Fruit fly (Drosophila melanogaster) whole organism, embryonic: ENCODE measurements around the gene CG8051.
A peak's percentile ranks its signal among the peaks of the same experiment; 100 is the strongest.

Source experiments
- Atf-2 ChIP-seq: fragments of 200-800 bp; sonication (Bioruptor generic); optimal IDR thresholded peaks from 2 replicates; lab custom pipeline; 2016; ENCODE audit warnings: missing biosample characterization, missing genetic modification characterization
- Atf6 ChIP-seq: fragments of 200-800 bp; sonication (Bioruptor generic); IDR thresholded peaks from 2 replicates; pipeline ENCODE4 v1.3.6; 2022; ENCODE audit warnings: missing biosample characterization, missing genetic modification characterization
- Awh ChIP-seq: fragments of 200-800 bp; sonication (Bioruptor generic); IDR thresholded peaks from 2 replicates; pipeline ENCODE4, ENCODE4 v1.3.6; 2022; ENCODE audit warnings: missing biosample characterization, missing genetic modification characterization
- CG10543 ChIP-seq: fragments of 200-800 bp; sonication (Bioruptor generic); optimal IDR thresholded peaks from 3 replicates; lab custom pipeline; 2017; ENCODE audit warnings: missing biosample characterization, mild to moderate bottlenecking, missing genetic modification characterization, moderate library complexity
- CG10654 ChIP-seq: fragments of 200-800 bp; sonication (Bioruptor generic); optimal IDR thresholded peaks from 2 replicates; lab custom pipeline; 2016; ENCODE audit warnings: missing biosample characterization, missing genetic modification characterization
- CG11085 ChIP-seq: fragments of 200-800 bp; sonication (Bioruptor generic); IDR thresholded peaks from 2 replicates; pipeline ENCODE4 v1.3.6; 2022; ENCODE audit warnings: missing biosample characterization, missing genetic modification characterization
- CG17802 ChIP-seq: fragments of 200-800 bp; sonication (Bioruptor generic); optimal IDR thresholded peaks from 2 replicates; lab custom pipeline; 2018; ENCODE audit warnings: missing biosample characterization, mild to moderate bottlenecking, missing genetic modification characterization, moderate library complexity
- CG18262 ChIP-seq: fragments of 200-800 bp; optimal IDR thresholded peaks from 3 replicates; lab custom pipeline; 2019; ENCODE audit warnings: missing biosample characterization, mild to moderate bottlenecking, missing genetic modification characterization, moderate library complexity
- CG2116 ChIP-seq: fragments of 200-800 bp; sonication (Bioruptor generic); optimal IDR thresholded peaks from 3 replicates; lab custom pipeline; 2018; ENCODE audit warnings: missing biosample characterization, mild to moderate bottlenecking, missing genetic modification characterization
- CG2678 ChIP-seq: fragments of 200-800 bp; sonication (Bioruptor generic); optimal IDR thresholded peaks from 3 replicates; lab custom pipeline; 2019; ENCODE audit warnings: missing biosample characterization, mild to moderate bottlenecking, missing genetic modification characterization, moderate library complexity
- CG30431 ChIP-seq: fragments of 200-800 bp; sonication (Bioruptor generic); optimal IDR thresholded peaks from 2 replicates; lab custom pipeline; 2017; ENCODE audit warnings: missing biosample characterization, missing genetic modification characterization
- CG31388 ChIP-seq: fragments of 200-800 bp; sonication (Bioruptor generic); optimal IDR thresholded peaks from 2 replicates; lab custom pipeline; 2016; ENCODE audit warnings: missing biosample characterization, missing genetic modification characterization
- CG3163 ChIP-seq: fragments of 200-800 bp; sonication (Bioruptor generic); optimal IDR thresholded peaks from 3 replicates; lab custom pipeline; 2016; ENCODE audit warnings: missing biosample characterization, missing genetic modification characterization
- CG4404 ChIP-seq: fragments of 200-800 bp; sonication (Bioruptor generic); IDR thresholded peaks from 2 replicates; pipeline ENCODE4 v1.3.6; 2022; ENCODE audit warnings: missing biosample characterization, missing genetic modification characterization
- CG6272 ChIP-seq: fragments of 200-800 bp; sonication (Bioruptor generic); IDR thresholded peaks from 2 replicates; pipeline ENCODE4 v1.3.6; 2022; ENCODE audit warnings: missing biosample characterization, missing genetic modification characterization
- CG7556 ChIP-seq: fragments of 200-800 bp; sonication (Bioruptor generic); optimal IDR thresholded peaks from 2 replicates; lab custom pipeline; 2017; ENCODE audit warnings: missing biosample characterization, mild to moderate bottlenecking, missing genetic modification characterization
- CG8281 ChIP-seq: fragments of 200-800 bp; sonication (Bioruptor generic); optimal IDR thresholded peaks from 2 replicates; lab custom pipeline; 2018; ENCODE audit warnings: missing biosample characterization, mild to moderate bottlenecking, missing genetic modification characterization, moderate library complexity
- CG9727 ChIP-seq: fragments of 200-800 bp; sonication (Bioruptor generic); optimal IDR thresholded peaks from 3 replicates; lab custom pipeline; 2017; ENCODE audit warnings: missing biosample characterization, mild to moderate bottlenecking, missing genetic modification characterization
- CTCF ChIP-seq: fragments of 200-800 bp; sonication (Bioruptor generic); optimal IDR thresholded peaks from 2 replicates; lab custom pipeline; 2017; ENCODE audit warnings: missing biosample characterization, mild to moderate bottlenecking, missing genetic modification characterization, moderate library complexity
- CrebB ChIP-seq: fragments of 200-800 bp; sonication (Bioruptor generic); optimal IDR thresholded peaks from 3 replicates; lab custom pipeline; 2018; ENCODE audit warnings: missing biosample characterization, mild to moderate bottlenecking, missing genetic modification characterization
- D19B ChIP-seq: fragments of 200-800 bp; sonication (Bioruptor generic); optimal IDR thresholded peaks from 2 replicates; lab custom pipeline; 2017; ENCODE audit warnings: missing biosample characterization, mild to moderate bottlenecking, missing genetic modification characterization
- Drgx ChIP-seq: fragments of 200-800 bp; sonication (Bioruptor generic); IDR thresholded peaks from 2 replicates; pipeline ENCODE4 v1.3.6; 2022; ENCODE audit warnings: missing biosample characterization, missing genetic modification characterization
- Eip74EF ChIP-seq, 2 experiments: fragments of 200-800 bp in 1 of 2; fragments of >200 bp in 1 of 2; sonication (Bioruptor generic) in 1 of 2; optimal IDR thresholded peaks; 2 replicates each; lab custom pipeline; 2017 to 2019; ENCODE audit warnings: missing biosample characterization in 2 of 2, missing genetic modification characterization in 2 of 2, mild to moderate bottlenecking in 1 of 2, moderate library complexity in 1 of 2
- NK7.1 ChIP-seq: fragments of 200-800 bp; sonication (Bioruptor generic); optimal IDR thresholded peaks from 3 replicates; lab custom pipeline; 2016; ENCODE audit warnings: missing biosample characterization, missing genetic modification characterization
- Rfx ChIP-seq: fragments of 200-800 bp; sonication (Bioruptor generic); IDR thresholded peaks from 2 replicates; pipeline ENCODE4 v1.3.6; 2022; ENCODE audit warnings: missing biosample characterization, missing genetic modification characterization
- Side ChIP-seq: fragments of 200-800 bp; sonication (Bioruptor generic); optimal IDR thresholded peaks from 2 replicates; lab custom pipeline; 2016; ENCODE audit warnings: missing biosample characterization, missing genetic modification characterization
- Tbp ChIP-seq: fragments of >200 bp; optimal IDR thresholded peaks from 2 replicates; lab custom pipeline; 2018; ENCODE audit warnings: missing biosample characterization, missing genetic modification characterization
- Trl ChIP-seq, 3 experiments: fragments of >200 bp in 2 of 3; fragments of 200-800 bp in 1 of 3; sonication (Bioruptor generic) in 1 of 3; optimal IDR thresholded peaks; 2 replicates in 1 of 3; 3 replicates in 2 of 3; lab custom pipeline; 2016 to 2017; ENCODE audit warnings: missing biosample characterization in 1 of 3, missing genetic modification characterization in 1 of 3
- Usf ChIP-seq: fragments of 200-800 bp; sonication (Bioruptor generic); optimal IDR thresholded peaks from 2 replicates; lab custom pipeline; 2017; ENCODE audit warnings: missing genotype, missing biosample characterization, missing genetic modification characterization
- bowl ChIP-seq: fragments of 200-800 bp; sonication (Bioruptor generic); IDR thresholded peaks from 2 replicates; pipeline ENCODE4 v1.3.6; 2022; ENCODE audit warnings: missing biosample characterization, missing genetic modification characterization
- cas ChIP-seq: fragments of 200-800 bp; sonication (Bioruptor generic); IDR thresholded peaks from 2 replicates; pipeline ENCODE4 v1.3.6; 2022; ENCODE audit warnings: missing biosample characterization, missing genetic modification characterization
- cg ChIP-seq: fragments of 200-800 bp; sonication (Bioruptor generic); optimal IDR thresholded peaks from 3 replicates; lab custom pipeline; 2019; ENCODE audit warnings: missing biosample characterization, mild to moderate bottlenecking, missing genetic modification characterization, moderate library complexity
- crol ChIP-seq: fragments of 200-800 bp; sonication (Bioruptor generic); IDR thresholded peaks from 2 replicates; pipeline ENCODE4 v1.3.6; 2022; ENCODE audit warnings: missing biosample characterization, missing genetic modification characterization
- dan ChIP-seq: fragments of 200-800 bp; sonication (Bioruptor generic); IDR thresholded peaks from 2 replicates; pipeline ENCODE4 v1.3.6; 2022; ENCODE audit warnings: missing biosample characterization, missing genetic modification characterization
- dpn ChIP-seq, 2 experiments: fragments of 200-800 bp; sonication (Bioruptor generic); optimal IDR thresholded peaks; 3 replicates each; lab custom pipeline; 2016; ENCODE audit warnings: missing biosample characterization in 2 of 2, missing genetic modification characterization in 2 of 2
- emc ChIP-seq: fragments of 200-800 bp; sonication (Bioruptor generic); optimal IDR thresholded peaks from 2 replicates; lab custom pipeline; 2016; ENCODE audit warnings: missing biosample characterization, missing genetic modification characterization
- fd3F ChIP-seq: fragments of 200-800 bp; sonication (Bioruptor generic); optimal IDR thresholded peaks from 2 replicates; lab custom pipeline; 2018; ENCODE audit warnings: missing biosample characterization, mild to moderate bottlenecking, missing genetic modification characterization, moderate library complexity
- gem ChIP-seq: fragments of 200-800 bp; sonication (Bioruptor generic); optimal IDR thresholded peaks from 2 replicates; lab custom pipeline; 2019; ENCODE audit warnings: missing biosample characterization, mild to moderate bottlenecking, missing genetic modification characterization, moderate library complexity
- jumu ChIP-seq: fragments of 200-800 bp; sonication (Bioruptor generic); optimal IDR thresholded peaks from 3 replicates; lab custom pipeline; 2016; ENCODE audit warnings: missing biosample characterization, missing genetic modification characterization
- lbe ChIP-seq: fragments of 200-800 bp; sonication (Bioruptor generic); optimal IDR thresholded peaks from 2 replicates; lab custom pipeline; 2016; ENCODE audit warnings: missing biosample characterization, mild to moderate bottlenecking, missing genetic modification characterization
- maf-S ChIP-seq: fragments of 200-800 bp; sonication (Bioruptor generic); optimal IDR thresholded peaks from 2 replicates; lab custom pipeline; 2016; ENCODE audit warnings: missing biosample characterization, missing genetic modification characterization
- org-1 ChIP-seq: fragments of 200-800 bp; sonication (Bioruptor generic); optimal IDR thresholded peaks from 2 replicates; lab custom pipeline; 2017; ENCODE audit warnings: missing biosample characterization, missing genetic modification characterization
- row ChIP-seq: fragments of 200-800 bp; sonication (Bioruptor generic); IDR thresholded peaks from 3 replicates; pipeline ENCODE4 v1.3.6; 2022; ENCODE audit warnings: missing biosample characterization, missing genetic modification characterization
- schlank ChIP-seq: fragments of 200-800 bp; sonication (Bioruptor generic); optimal IDR thresholded peaks from 2 replicates; lab custom pipeline; 2018; ENCODE audit warnings: missing biosample characterization, mild to moderate bottlenecking, missing genetic modification characterization
- sqz ChIP-seq: fragments of 200-800 bp; sonication (Bioruptor generic); optimal IDR thresholded peaks from 3 replicates; lab custom pipeline; 2018; ENCODE audit warnings: missing biosample characterization, mild to moderate bottlenecking, missing genetic modification characterization
- tap ChIP-seq: fragments of 200-800 bp; optimal IDR thresholded peaks from 3 replicates; lab custom pipeline; 2019; ENCODE audit warnings: missing biosample characterization, mild to moderate bottlenecking, missing genetic modification characterization, moderate library complexity
- tx ChIP-seq: fragments of 200-800 bp; sonication (Bioruptor generic); optimal IDR thresholded peaks from 2 replicates; lab custom pipeline; 2016; ENCODE audit warnings: missing biosample characterization, missing genetic modification characterization
- wor ChIP-seq: fragments of 200-800 bp; sonication (Bioruptor generic); IDR thresholded peaks from 2 replicates; pipeline ENCODE4 v1.3.6; 2022; ENCODE audit warnings: missing biosample characterization, missing genetic modification characterization
- yki ChIP-seq: fragments of >200 bp; optimal IDR thresholded peaks from 3 replicates; lab custom pipeline; 2018
- z ChIP-seq: fragments of 200-800 bp; sonication (Bioruptor generic); IDR thresholded peaks from 3 replicates; pipeline ENCODE4 v1.3.6; 2022; ENCODE audit warnings: missing biosample characterization, missing genetic modification characterization
- zfh2 ChIP-seq: fragments of 200-800 bp; sonication (Bioruptor generic); optimal IDR thresholded peaks from 2 replicates; lab custom pipeline; 2016; ENCODE audit warnings: missing biosample characterization, missing genetic modification characterization

CG8051 gene

DNA sequence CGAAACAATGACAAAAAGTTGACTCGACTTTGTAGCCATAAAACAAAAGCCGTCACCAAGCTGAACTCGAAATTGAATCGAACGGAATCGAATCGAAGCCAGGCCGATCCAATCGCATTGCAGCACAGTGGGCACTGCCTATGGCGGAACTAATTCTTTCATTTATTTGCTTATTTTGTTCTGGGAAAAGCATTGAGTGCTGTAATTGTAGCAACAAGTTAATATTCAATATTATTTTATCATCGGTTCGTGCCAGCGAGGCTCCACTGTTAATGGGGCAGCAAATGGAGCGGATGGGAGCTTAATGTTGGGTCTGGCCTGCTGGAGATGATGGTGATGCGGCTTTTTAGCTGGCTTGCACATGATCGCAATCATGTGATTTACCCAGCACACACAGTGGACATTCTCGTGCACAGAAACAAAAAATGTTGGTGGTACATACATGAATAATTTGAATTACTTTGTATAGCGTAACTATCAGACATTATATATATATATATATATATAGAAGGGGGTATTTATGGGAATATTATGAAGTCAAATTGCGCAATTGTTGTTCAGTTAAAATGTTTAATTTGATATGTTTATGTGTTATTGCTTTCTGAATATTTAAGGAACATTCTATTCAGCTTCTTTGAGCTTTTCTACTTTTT, 18.3 kb downstream of the CG8051 start (continued):
- TF ChIP-seq CG11085 (peak; percentile 70), CG4404 (peak; percentile 59), CG8281 (tag; lab: Kevin White, UChicago) (peak; percentile 74), CG31388 (GFP tag; lab: Kevin White, UChicago) (peak; percentile 71), crol (GFP tag; lab: Robert Waterston, UW) (no peak), CrebB (peak; percentile 82), row (GFP tag; lab: Robert Waterston, UW) (peak; percentile 92), fd3F (GFP tag; lab: Kevin White, UChicago) (peak; percentile 73), CG2116 (GFP tag; lab: Kevin White, UChicago) (peak; percentile 46), z (GFP tag; lab: Robert Waterston, UW) (peak; percentile 61; the same call in 1 of the 3 replicates), CG30431 (GFP tag; lab: Kevin White, UChicago) (peak; percentile 83), cas (peak; percentile 54), maf-S (GFP tag; lab: Kevin White, UChicago) (peak; percentile 78), Trl (optimal IDR thresholded peaks at IDR 0.05; lab: Kevin White, UChicago) (no peak), Trl (GFP tag; optimal IDR thresholded peaks at IDR 0.05; lab: Kevin White, UChicago) (peak; percentile 80), Side (peak; percentile 81), zfh2 (GFP tag; lab: Kevin White, UChicago) (peak; percentile 61), Tbp (GFP tag; lab: Kevin White, UChicago) (no peak), cg (no peak), lbe (GFP tag; lab: Kevin White, UChicago) (peak; percentile 96), Eip74EF (GFP tag; optimal IDR thresholded peaks at IDR 0.05; lab: Kevin White, UChicago) (peak in 1 of 2 experiments; percentile 86), sqz (peak; percentile 81), NK7.1 (peak; percentile 61), emc (peak; percentile 15), CG7556 (GFP tag; lab: Kevin White, UChicago) (peak; percentile 75), Atf-2 (GFP tag; lab: Kevin White, UChicago) (peak; percentile 82), yki (lab: Kevin White, UChicago) (no peak), CG2678 (tag; lab: Kevin White, UChicago) (peak; percentile 91), wor (GFP tag; lab: Robert Waterston, UW) (peak; percentile 83), D19B (GFP tag; lab: Kevin White, UChicago) (peak; percentile 43), CG3163 (peak; percentile 61), Usf (GFP tag; lab: Kevin White, UChicago) (peak; percentile 62), CG6272 (GFP tag; lab: Robert Waterston, UW) (peak; percentile 83), CG18262 (tag; lab: Kevin White, UChicago) (peak; percentile 79), dan (peak; percentile 49), tap (tag; lab: Kevin White, UChicago) (peak; percentile 92), gem (tag; lab: Kevin White, UChicago) (peak; percentile 89), schlank (tag; lab: Kevin White, UChicago) (peak; percentile 52), CG10543 (peak; percentile 59), Awh (peak; percentile 93), Atf6 (peak; percentile 78; the same call in 1 of the 2 replicates), CG9727 (GFP tag; lab: Kevin White, UChicago) (peak; percentile 69), org-1 (GFP tag; lab: Kevin White, UChicago) (peak; percentile 81), bowl (GFP tag; lab: Robert Waterston, UW) (peak; percentile 90), CG17802 (tag; lab: Kevin White, UChicago) (peak; percentile 76), dpn (GFP tag; optimal IDR thresholded peaks at IDR 0.05; lab: Kevin White, UChicago) (peak; percentile 85 to 89), tx (peak; percentile 80), Rfx (GFP tag; lab: Robert Waterston, UW) (peak; percentile 89), jumu (GFP tag; lab: Kevin White, UChicago) (peak; percentile 86), CG10654 (GFP tag; lab: Kevin White, UChicago) (peak; percentile 86), CTCF (GFP tag; lab: Kevin White, UChicago) (peak; percentile 57), Drgx (GFP tag; lab: Robert Waterston, UW) (peak; percentile 97)
